Fruit fly (Drosophila melanogaster) whole organism, embryonic: ENCODE results near the gene Naxd.

Experiments
- CG10366 ChIP-seq: fragments of 200-800 bp; sonication (Bioruptor generic); IDR thresholded peaks from 2 replicates; pipeline ENCODE4 v1.3.6; 2022; ENCODE audit warnings: missing biosample characterization, missing genetic modification characterization
- CG11696 ChIP-seq: fragments of 200-800 bp; sonication (Bioruptor generic); IDR thresholded peaks from 2 replicates; pipeline ENCODE4 v1.3.6; 2022; ENCODE audit warnings: missing biosample characterization, missing genetic modification characterization
- CG13894 ChIP-seq: fragments of 200-800 bp; sonication (Bioruptor generic); optimal IDR thresholded peaks from 3 replicates; lab custom pipeline; 2018; ENCODE audit warnings: missing biosample characterization, mild to moderate bottlenecking, missing genetic modification characterization, moderate library complexity
- CG14050 ChIP-seq: fragments of 200-800 bp; sonication (Bioruptor generic); IDR thresholded peaks from 3 replicates; pipeline ENCODE4 v1.3.6; 2022; ENCODE audit warnings: missing biosample characterization, missing genetic modification characterization
- CG14667 ChIP-seq: fragments of 200-800 bp; sonication (Bioruptor generic); IDR thresholded peaks from 2 replicates; pipeline ENCODE4 v1.3.6; 2022; ENCODE audit warnings: missing biosample characterization, missing genetic modification characterization
- CG15073 ChIP-seq: fragments of 200-800 bp; sonication (Bioruptor generic); optimal IDR thresholded peaks from 2 replicates; lab custom pipeline; 2016; ENCODE audit warnings: missing biosample characterization, missing genetic modification characterization
- CG15479 ChIP-seq: fragments of 200-800 bp; sonication (Bioruptor generic); optimal IDR thresholded peaks from 3 replicates; lab custom pipeline; 2019; ENCODE audit warnings: missing biosample characterization, mild to moderate bottlenecking, missing genetic modification characterization, moderate library complexity
- CG15696 ChIP-seq: fragments of 200-800 bp; sonication (Bioruptor generic); optimal IDR thresholded peaks from 2 replicates; lab custom pipeline; 2019; ENCODE audit warnings: missing biosample characterization, mild to moderate bottlenecking, missing genetic modification characterization, moderate library complexity
- CG1832 ChIP-seq: fragments of 200-800 bp; sonication (Bioruptor generic); optimal IDR thresholded peaks from 2 replicates; lab custom pipeline; 2017; ENCODE audit warnings: missing biosample characterization, mild to moderate bottlenecking, missing genetic modification characterization, inconsistent platforms
- CG18764 ChIP-seq: fragments of 200-800 bp; sonication (Bioruptor generic); optimal IDR thresholded peaks from 3 replicates; lab custom pipeline; 2016; ENCODE audit warnings: missing biosample characterization, missing genetic modification characterization
- CG2120 ChIP-seq: fragments of 200-800 bp; sonication (Bioruptor generic); optimal IDR thresholded peaks from 3 replicates; lab custom pipeline; 2016; ENCODE audit warnings: missing biosample characterization, missing genetic modification characterization
- CG2129 ChIP-seq: fragments of 200-800 bp; sonication (Bioruptor generic); IDR thresholded peaks from 2 replicates; pipeline ENCODE4 v1.3.6; 2022; ENCODE audit warnings: missing biosample characterization, missing genetic modification characterization; ENCODE audit not compliant: partially characterized antibody
- CG3065 ChIP-seq: fragments of 200-800 bp; sonication (Bioruptor generic); optimal IDR thresholded peaks from 2 replicates; lab custom pipeline; 2016; ENCODE audit warnings: missing biosample characterization, missing genetic modification characterization
- CG32767 ChIP-seq: fragments of 200-800 bp; sonication (Bioruptor generic); IDR thresholded peaks from 2 replicates; pipeline ENCODE4 v1.3.6; 2022; ENCODE audit warnings: missing biosample characterization, missing genetic modification characterization
- CG34224 ChIP-seq: fragments of 200-800 bp; sonication (Bioruptor generic); IDR thresholded peaks from 3 replicates; pipeline ENCODE4 v1.3.6; 2022; ENCODE audit warnings: missing biosample characterization, missing genetic modification characterization; ENCODE audit not compliant: partially characterized antibody
- CG3995 ChIP-seq: fragments of 200-800 bp; sonication (Bioruptor generic); optimal IDR thresholded peaks from 3 replicates; lab custom pipeline; 2016; ENCODE audit warnings: missing biosample characterization, missing genetic modification characterization
- CG6813 ChIP-seq: fragments of 200-800 bp; sonication (Bioruptor generic); optimal IDR thresholded peaks from 2 replicates; lab custom pipeline; 2017; ENCODE audit warnings: missing biosample characterization, missing genetic modification characterization, mild to moderate bottlenecking, moderate library complexity, missing genetic modification reagents
- CG8089 ChIP-seq: fragments of 200-800 bp; sonication (Bioruptor generic); optimal IDR thresholded peaks from 3 replicates; lab custom pipeline; 2016; ENCODE audit warnings: missing biosample characterization, missing genetic modification characterization
- CG8765 ChIP-seq: fragments of 200-800 bp; sonication (Bioruptor generic); IDR thresholded peaks from 2 replicates; pipeline ENCODE4 v1.3.6; 2022; ENCODE audit warnings: missing biosample characterization, missing genetic modification characterization
- CG9876 ChIP-seq: fragments of 200-800 bp; sonication (Bioruptor generic); optimal IDR thresholded peaks from 2 replicates; lab custom pipeline; 2016; ENCODE audit warnings: missing biosample characterization, missing genetic modification characterization
- CG9932 ChIP-seq: fragments of 200-800 bp; sonication (Bioruptor generic); IDR thresholded peaks from 2 replicates; pipeline ENCODE4 v1.3.6; 2022; ENCODE audit warnings: missing biosample characterization, missing genetic modification characterization
- D19A ChIP-seq: fragments of 200-800 bp; optimal IDR thresholded peaks from 3 replicates; lab custom pipeline; 2019; ENCODE audit warnings: missing biosample characterization, mild to moderate bottlenecking, missing genetic modification characterization, moderate library complexity
- Drgx ChIP-seq: fragments of 200-800 bp; sonication (Bioruptor generic); IDR thresholded peaks from 2 replicates; pipeline ENCODE4 v1.3.6; 2022; ENCODE audit warnings: missing biosample characterization, missing genetic modification characterization
- Fer3 ChIP-seq: fragments of 200-800 bp; sonication (Bioruptor generic); optimal IDR thresholded peaks from 2 replicates; lab custom pipeline; 2018; ENCODE audit warnings: missing biosample characterization, mild to moderate bottlenecking, missing genetic modification characterization, moderate library complexity
- HLH3B ChIP-seq: fragments of 200-800 bp; sonication (Bioruptor generic); IDR thresholded peaks from 2 replicates; pipeline ENCODE4 v1.3.6; 2022; ENCODE audit warnings: missing biosample characterization, missing genetic modification characterization
- Hand ChIP-seq: fragments of 200-800 bp; sonication (Bioruptor generic); optimal IDR thresholded peaks from 2 replicates; lab custom pipeline; 2017; ENCODE audit warnings: mild to moderate bottlenecking, missing biosample characterization, missing genetic modification reagents, missing genetic modification characterization
- Hr3 ChIP-seq: fragments of 200-800 bp; sonication (Bioruptor generic); optimal IDR thresholded peaks from 3 replicates; lab custom pipeline; 2016; ENCODE audit warnings: missing biosample characterization, missing genetic modification characterization
- Hr39 ChIP-seq: fragments of >200 bp; optimal IDR thresholded peaks from 2 replicates; lab custom pipeline; 2017
- Nf-YC ChIP-seq: fragments of 200-800 bp; optimal IDR thresholded peaks from 3 replicates; lab custom pipeline; 2019; ENCODE audit warnings: missing biosample characterization, mild to moderate bottlenecking, missing genetic modification characterization, moderate library complexity
- Oli ChIP-seq: fragments of 200-800 bp; sonication (Bioruptor generic); optimal IDR thresholded peaks from 2 replicates; lab custom pipeline; 2018; ENCODE audit warnings: missing biosample characterization, mild to moderate bottlenecking, missing genetic modification characterization, moderate library complexity
- Sry-β ChIP-seq: fragments of 200-800 bp; sonication (Bioruptor generic); optimal IDR thresholded peaks from 2 replicates; lab custom pipeline; 2018; ENCODE audit warnings: missing biosample characterization, mild to moderate bottlenecking, missing genetic modification characterization, moderate library complexity
- Usf ChIP-seq: fragments of 200-800 bp; sonication (Bioruptor generic); optimal IDR thresholded peaks from 2 replicates; lab custom pipeline; 2017; ENCODE audit warnings: missing genotype, missing biosample characterization, missing genetic modification characterization
- ap ChIP-seq: fragments of 200-800 bp; sonication (Bioruptor generic); IDR thresholded peaks from 2 replicates; pipeline ENCODE4 v1.3.6; 2022; ENCODE audit warnings: missing biosample characterization, missing genetic modification characterization
- caup ChIP-seq: fragments of 200-800 bp; sonication (Bioruptor generic); optimal IDR thresholded peaks from 3 replicates; lab custom pipeline; 2017; ENCODE audit warnings: missing biosample characterization, mild to moderate bottlenecking, missing genetic modification characterization, moderate library complexity; ENCODE audit not compliant: severe bottlenecking
- chm ChIP-seq: fragments of 200-800 bp; sonication (Bioruptor generic); IDR thresholded peaks from 2 replicates; pipeline ENCODE4 v1.3.6; 2022; ENCODE audit warnings: missing biosample characterization, missing genetic modification characterization
- crol ChIP-seq: fragments of 200-800 bp; sonication (Bioruptor generic); IDR thresholded peaks from 2 replicates; pipeline ENCODE4 v1.3.6; 2022; ENCODE audit warnings: missing biosample characterization, missing genetic modification characterization
- dan ChIP-seq: fragments of 200-800 bp; sonication (Bioruptor generic); IDR thresholded peaks from 2 replicates; pipeline ENCODE4 v1.3.6; 2022; ENCODE audit warnings: missing biosample characterization, missing genetic modification characterization
- ftz-f1 ChIP-seq: fragments of 200-800 bp; sonication (Bioruptor generic); optimal IDR thresholded peaks from 2 replicates; lab custom pipeline; 2016; ENCODE audit warnings: missing biosample characterization, missing genetic modification characterization
- gfzf ChIP-seq: fragments of 200-800 bp; sonication (Bioruptor generic); optimal IDR thresholded peaks from 2 replicates; lab custom pipeline; 2016; ENCODE audit warnings: missing biosample characterization, mild to moderate bottlenecking, missing genetic modification characterization, moderate library complexity
- hth ChIP-seq: fragments of >200 bp; optimal IDR thresholded peaks from 2 replicates; lab custom pipeline; 2017; ENCODE audit warnings: inconsistent platforms
- jumu ChIP-seq: fragments of 200-800 bp; sonication (Bioruptor generic); optimal IDR thresholded peaks from 3 replicates; lab custom pipeline; 2016; ENCODE audit warnings: missing biosample characterization, missing genetic modification characterization
- klu ChIP-seq: fragments of 200-800 bp; sonication (Bioruptor generic); IDR thresholded peaks from 2 replicates; pipeline ENCODE4 v1.3.6; 2022; ENCODE audit warnings: missing biosample characterization, missing genetic modification characterization
- peb ChIP-seq: fragments of 200-800 bp; sonication (Bioruptor generic); IDR thresholded peaks from 2 replicates; pipeline ENCODE4 v1.3.6; 2022; ENCODE audit warnings: missing biosample characterization, missing genetic modification characterization
- salm ChIP-seq: fragments of 200-800 bp; sonication (Bioruptor generic); optimal IDR thresholded peaks from 2 replicates; lab custom pipeline; 2018; ENCODE audit warnings: missing biosample characterization, mild to moderate bottlenecking, missing genetic modification characterization
- scrt ChIP-seq: fragments of 200-800 bp; sonication (Bioruptor generic); optimal IDR thresholded peaks from 2 replicates; lab custom pipeline; 2018; ENCODE audit warnings: missing biosample characterization, mild to moderate bottlenecking, missing genetic modification characterization, moderate library complexity
- sisA ChIP-seq: fragments of 200-800 bp; sonication (Bioruptor generic); IDR thresholded peaks from 2 replicates; pipeline ENCODE4 v1.3.6; 2022; ENCODE audit warnings: missing biosample characterization, missing genetic modification characterization
- stc ChIP-seq: fragments of 200-800 bp; sonication (Bioruptor generic); IDR thresholded peaks from 2 replicates; pipeline ENCODE4 v1.3.6; 2022; ENCODE audit warnings: missing biosample characterization, missing genetic modification characterization
- tin ChIP-seq: fragments of 200-800 bp; sonication (Bioruptor generic); optimal IDR thresholded peaks from 3 replicates; lab custom pipeline; 2016; ENCODE audit warnings: missing biosample characterization, missing genetic modification characterization
- ttk ChIP-seq: fragments of 200-800 bp; sonication (Bioruptor generic); IDR thresholded peaks from 2 replicates; pipeline ENCODE4 v2.1.2; 2022; ENCODE audit warnings: missing biosample characterization, missing genetic modification characterization
- vnd ChIP-seq: fragments of 200-800 bp; sonication (Bioruptor generic); IDR thresholded peaks from 3 replicates; pipeline ENCODE4 v1.3.6; 2022; ENCODE audit warnings: missing biosample characterization, missing genetic modification characterization; ENCODE audit not compliant: partially characterized antibody

Naxd gene

DNA sequence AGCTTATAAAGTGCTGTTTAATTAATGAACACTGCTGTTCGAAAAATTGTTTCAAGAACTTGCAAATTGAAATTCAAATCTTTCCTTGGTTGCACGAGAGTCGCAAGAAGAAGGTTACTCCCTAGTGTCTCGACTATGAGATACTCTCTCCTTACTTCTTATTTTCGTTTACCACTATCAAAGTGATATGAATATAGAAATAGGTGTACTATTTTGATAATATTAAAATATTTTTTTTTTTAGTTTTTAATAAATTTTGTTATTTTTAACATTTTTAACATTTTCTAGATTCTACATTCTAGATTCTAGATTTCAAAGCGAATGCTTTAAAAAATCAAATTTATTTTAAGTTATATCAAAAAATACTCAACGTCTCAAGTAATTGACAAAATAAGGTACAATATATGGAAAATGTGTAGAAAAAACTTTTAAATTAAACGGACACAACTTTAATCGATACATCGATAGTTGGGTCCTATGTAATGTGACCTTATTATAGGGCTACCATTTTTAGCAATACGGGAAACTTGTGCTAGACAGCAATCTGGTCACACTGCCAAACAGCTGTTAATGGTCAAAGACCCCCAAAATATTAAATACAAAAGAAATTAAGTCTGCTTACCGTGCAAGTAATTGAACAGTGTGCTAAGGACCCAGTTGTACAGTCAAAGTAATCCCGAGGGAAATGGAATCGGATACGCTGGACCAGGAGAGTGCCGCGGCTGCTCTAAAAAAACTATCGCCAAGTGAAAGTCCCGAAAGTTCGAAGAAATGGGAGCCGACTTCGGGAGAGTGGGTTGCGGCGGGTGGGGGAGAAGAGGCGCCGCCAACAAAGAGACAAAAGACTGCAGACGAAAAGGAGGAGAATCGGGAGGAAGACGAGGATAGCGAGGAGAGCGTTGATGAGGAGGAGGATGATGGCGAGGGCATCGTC lies 5.1 kb downstream of the Naxd start, which contains the start of gene MESR6 (continued):
- TF ChIP-seq Nf-YC = no peak
- no peak for TF ChIP-seq CG15073 (GFP tag; lab: Kevin White, UChicago)
- TF ChIP-seq Drgx = no peak
- no peak for TF ChIP-seq CG8765 (GFP tag; lab: Robert Waterston, UW)
- peak; percentile 87 for TF ChIP-seq crol (GFP tag; lab: Robert Waterston, UW)
- peak; percentile 35 for TF ChIP-seq Hand (GFP tag; lab: Kevin White, UChicago)
- no peak for TF ChIP-seq scrt (GFP tag; lab: Kevin White, UChicago)
- no peak for TF ChIP-seq CG3995 (GFP tag; lab: Kevin White, UChicago)
- TF ChIP-seq jumu (GFP tag; lab: Kevin White, UChicago) = no peak
- no peak for TF ChIP-seq ttk
- TF ChIP-seq dan = no peak
- 0 out of 2 replicates have a peak, but pooled peaks have one; percentile 44 for TF ChIP-seq CG32767
- TF ChIP-seq Usf (GFP tag; lab: Kevin White, UChicago) = no peak
- TF ChIP-seq tin (GFP tag; lab: Kevin White, UChicago) = no peak
- no peak for TF ChIP-seq CG18764
- TF ChIP-seq HLH3B = no peak
- no peak for TF ChIP-seq salm (tag; lab: Kevin White, UChicago)
- TF ChIP-seq Hr39 (lab: Kevin White, UChicago) = no peak
- TF ChIP-seq stc (GFP tag; lab: Robert Waterston, UW) = 0 out of 2 replicates have a peak, but pooled peaks have one; percentile 23
- TF ChIP-seq CG15479 (GFP tag; lab: Kevin White, UChicago) = no peak
- no peak for TF ChIP-seq CG8089 (GFP tag; lab: Kevin White, UChicago)
- no peak for TF ChIP-seq CG3065 (GFP tag; lab: Kevin White, UChicago)
- TF ChIP-seq gfzf (GFP tag; lab: Kevin White, UChicago) = peak; percentile 94
- TF ChIP-seq CG9876 = no peak
- no peak for TF ChIP-seq peb
- TF ChIP-seq CG2129 = peak; percentile 58
- peak; percentile 37 for TF ChIP-seq CG13894
- TF ChIP-seq ap (GFP tag; lab: Robert Waterston, UW) = peak; percentile 31; the same call in 1 of the 2 replicates
- peak; percentile 89 for TF ChIP-seq D19A (tag; lab: Kevin White, UChicago)
- no peak for TF ChIP-seq Sry-β
- TF ChIP-seq ftz-f1 (GFP tag; lab: Kevin White, UChicago) = peak; percentile 16
- no peak for TF ChIP-seq hth
- no peak for TF ChIP-seq chm (GFP tag; lab: Robert Waterston, UW)
- TF ChIP-seq CG14667 (GFP tag; lab: Robert Waterston, UW) = no peak
- no peak for TF ChIP-seq CG1832 (GFP tag; lab: Kevin White, UChicago)
- TF ChIP-seq Fer3 (tag; lab: Kevin White, UChicago) = no peak
- peak; percentile 92 for TF ChIP-seq CG34224 (GFP tag; lab: Robert Waterston, UW)
- no peak for TF ChIP-seq sisA (GFP tag; lab: Robert Waterston, UW)
- TF ChIP-seq Hr3 (GFP tag; lab: Kevin White, UChicago) = no peak
- peak; percentile 49; the same call in 2 of the 3 replicates for TF ChIP-seq vnd (GFP tag; lab: Robert Waterston, UW)
- TF ChIP-seq CG14050 (GFP tag; lab: Robert Waterston, UW) = peak; percentile 17; the same call in 1 of the 3 replicates
- no peak for TF ChIP-seq caup
- peak; percentile 14 for TF ChIP-seq CG2120 (GFP tag; lab: Kevin White, UChicago)
- no peak for TF ChIP-seq CG15696 (tag; lab: Kevin White, UChicago)
- peak; percentile 17 for TF ChIP-seq Oli (tag; lab: Kevin White, UChicago)
- TF ChIP-seq CG11696 (GFP tag; lab: Robert Waterston, UW) = no peak
- no peak; the same call in 1 of the 2 replicates for TF ChIP-seq CG10366 (GFP tag; lab: Robert Waterston, UW)
- peak; percentile 3; the same call in 1 of the 2 replicates for TF ChIP-seq CG9932 (GFP tag; lab: Robert Waterston, UW)
- no peak for TF ChIP-seq CG6813
- no peak; the same call in 1 of the 2 replicates for TF ChIP-seq klu (GFP tag; lab: Robert Waterston, UW)
